Worm (Caenorhabditis elegans) whole organism, young adult: ENCODE results near the gene C07B5.3.

Source experiments
- F39B2.1 ChIP-seq: fragments of 200-800 bp; sonication (Bioruptor generic); IDR thresholded peaks from 2 replicates; pipeline ENCODE4 v1.3.6; 2022; ENCODE audit warnings: missing genetic modification reagents, missing genetic modification characterization, missing compliant biosample characterization
- F55B11.4 ChIP-seq: sonication (generic microtip); optimal IDR thresholded peaks from 2 replicates; lab custom pipeline; 2016; ENCODE audit warnings: missing compliant biosample characterization, missing genetic modification characterization, borderline replicate concordance; ENCODE audit not compliant: insufficient read depth
- ama-1 ChIP-seq, 3 experiments: fragments of 150-350 bp in 1 of 3; sonication (generic microtip) in 2 of 3; optimal IDR thresholded peaks; 2 replicates each; lab custom pipeline; 2014 to 2018; ENCODE audit warnings: missing biosample characterization in 2 of 3, missing genetic modification characterization in 2 of 3, missing genetic modification reagents in 2 of 3
- athp-1 ChIP-seq: sonication (generic microtip); optimal IDR thresholded peaks from 2 replicates; lab custom pipeline; 2017; ENCODE audit warnings: mild to moderate bottlenecking, missing genetic modification characterization, missing compliant biosample characterization
- cebp-2 ChIP-seq: fragments of 200-800 bp; sonication (Bioruptor generic); IDR thresholded peaks from 2 replicates; pipeline ENCODE4 v1.3.6; 2022; ENCODE audit warnings: missing genetic modification characterization, missing compliant biosample characterization
- him-1 ChIP-seq: sonication (generic microtip); optimal IDR thresholded peaks from 2 replicates; lab custom pipeline; 2016; ENCODE audit warnings: missing genotype, missing genetic modification reagents, missing genetic modification characterization, missing compliant biosample characterization
- pha-4 ChIP-seq: fragments of 150-350 bp; sonication (generic microtip); optimal IDR thresholded peaks from 2 replicates; lab custom pipeline; 2014; ENCODE audit warnings: missing biosample characterization, missing genetic modification reagents, missing genetic modification characterization
- snpc-3.4 ChIP-seq: sonication (generic microtip); optimal IDR thresholded peaks from 2 replicates; lab custom pipeline; 2017; ENCODE audit warnings: missing genetic modification characterization, mild to moderate bottlenecking, missing compliant biosample characterization, antibody characterized with exemption, moderate library complexity, missing genotype, missing genetic modification reagents
- unc-62 ChIP-seq: fragments of 150-350 bp; optimal IDR thresholded peaks from 2 replicates; lab custom pipeline; 2014; ENCODE audit warnings: missing biosample characterization, missing genetic modification reagents, missing genetic modification characterization

ce11 chrX:9546640-9547039, 23.6 kb upstream of the C07B5.3 start:
- TF ChIP-seq unc-62 (GFP tag; lab: Kevin White, UChicago) = no peak
- TF ChIP-seq F39B2.1 (GFP tag; lab: Robert Waterston, UW) = no peak
- no peak for TF ChIP-seq snpc-3.4 (tag; lab: Kevin White, UChicago)
- TF ChIP-seq him-1 = no peak
- TF ChIP-seq ama-1 (optimal IDR thresholded peaks at IDR 0.05; lab: Kevin White, UChicago) = no peak
- TF ChIP-seq ama-1 (GFP tag; optimal IDR thresholded peaks at IDR 0.05; lab: Kevin White, UChicago) = no peak
- TF ChIP-seq F55B11.4 (tag; lab: Kevin White, UChicago) = no peak
- no peak for TF ChIP-seq pha-4
- no peak for TF ChIP-seq athp-1
- no peak for TF ChIP-seq cebp-2 (GFP tag; lab: Robert Waterston, UW)
